Fruit fly (Drosophila melanogaster) whole organism, prepupa: Measurements from ENCODE around the gene CG7115.

Experiments
- CG11294 ChIP-seq: fragments of 200-800 bp; sonication (Bioruptor generic); IDR thresholded peaks from 2 replicates; pipeline ENCODE4 v1.3.6; 2022; ENCODE audit warnings: missing biosample characterization, missing genetic modification characterization
- CG1621 ChIP-seq: fragments of 200-800 bp; sonication (Bioruptor generic); optimal IDR thresholded peaks from 3 replicates; lab custom pipeline; 2018; ENCODE audit warnings: missing biosample characterization, mild to moderate bottlenecking, missing genetic modification characterization
- CG8119 ChIP-seq: fragments of 200-800 bp; sonication (Bioruptor generic); IDR thresholded peaks from 3 replicates; pipeline ENCODE4 v1.3.6; 2022; ENCODE audit warnings: missing biosample characterization, missing genetic modification characterization
- Ets21C ChIP-seq: fragments of 200-800 bp; sonication (Bioruptor generic); optimal IDR thresholded peaks from 3 replicates; lab custom pipeline; 2016; ENCODE audit warnings: missing biosample characterization, missing genetic modification characterization
- Sox15 ChIP-seq: fragments of 200-800 bp; sonication (Bioruptor generic); optimal IDR thresholded peaks from 3 replicates; lab custom pipeline; 2016; ENCODE audit warnings: missing biosample characterization, missing genetic modification characterization
- fd59A ChIP-seq: fragments of 200-800 bp; sonication (Bioruptor generic); optimal IDR thresholded peaks from 2 replicates; lab custom pipeline; 2017; ENCODE audit warnings: missing biosample characterization, mild to moderate bottlenecking, missing genetic modification characterization, missing genetic modification reagents
- lz ChIP-seq: fragments of 200-800 bp; sonication (Bioruptor generic); optimal IDR thresholded peaks from 3 replicates; lab custom pipeline; 2016; ENCODE audit warnings: missing biosample characterization, missing genetic modification characterization
- net ChIP-seq: fragments of 200-800 bp; sonication (Bioruptor generic); optimal IDR thresholded peaks from 3 replicates; lab custom pipeline; 2016; ENCODE audit warnings: missing biosample characterization, missing genetic modification characterization
- salr ChIP-seq, 2 experiments: fragments of 200-800 bp; sonication (Bioruptor generic); optimal IDR thresholded peaks; 3 replicates each; lab custom pipeline; 2016 to 2018; ENCODE audit warnings: missing biosample characterization in 2 of 2, missing genetic modification characterization in 2 of 2, mild to moderate bottlenecking in 1 of 2

dm6 chr2L:7790448-7791355 lies 30.2 kb upstream of the CG7115 start, which contains the start of gene CG7149:
- peak; percentile 53 for TF ChIP-seq net
- TF ChIP-seq CG1621 = peak; percentile 41
- TF ChIP-seq salr (GFP tag; optimal IDR thresholded peaks at IDR 0.05; lab: Kevin White, UChicago) = no peak
- no peak for TF ChIP-seq CG11294
- TF ChIP-seq Sox15 = no peak
- TF ChIP-seq Ets21C (GFP tag; lab: Kevin White, UChicago) = peak; percentile 13
- TF ChIP-seq lz = peak; percentile 40
- TF ChIP-seq CG8119 = no peak
- no peak for TF ChIP-seq fd59A (GFP tag; lab: Kevin White, UChicago)
